Fruit fly (Drosophila melanogaster) whole organism, larva: ENCODE results near the gene CG2225.

Experiments
- noc ChIP-seq: fragments of 200-800 bp; sonication (Bioruptor generic); optimal IDR thresholded peaks from 3 replicates; lab custom pipeline; 2019; ENCODE audit warnings: missing biosample characterization, mild to moderate bottlenecking, missing genetic modification characterization, moderate library complexity

The CG2225 gene

dm6 chr2L:21627957-21628356 lies 49.4 kb downstream of the CG2225 start:
- TF ChIP-seq noc (tag; lab: Kevin White, UChicago), result no peak

dm6 chr2L:21624472-21624787 lies 52.9 kb downstream of the CG2225 start:
- no peak for TF ChIP-seq noc (tag; lab: Kevin White, UChicago)

dm6 chr2L:21623685-21624471 lies 53.5 kb downstream of the CG2225 start, which contains the start of gene CG2201:
Gene CG2201, minus strand, starts transcription at chr2L:21624080.
- TF ChIP-seq noc (tag; lab: Kevin White, UChicago), result peak; percentile 40

dm6 chr2L:21622709-21623684 lies 54.3 kb downstream of the CG2225 start:
- TF ChIP-seq noc (tag; lab: Kevin White, UChicago), result no peak

- TF ChIP-seq noc (tag; lab: Kevin White, UChicago), result no peak
Measured at dm6 chr2L:21622062-21622589, 55.2 kb downstream of the CG2225 start.

- TF ChIP-seq noc (tag; lab: Kevin White, UChicago), result no peak
Measured at dm6 chr2L:21620527-21620926, 56.8 kb downstream of the CG2225 start.

dm6 chr2L:21618738-21619431 lies 58.4 kb downstream of the CG2225 start:
- no peak for TF ChIP-seq noc (tag; lab: Kevin White, UChicago)

dm6 chr2L:21617949-21618348 lies 59.4 kb downstream of the CG2225 start:
- TF ChIP-seq noc (tag; lab: Kevin White, UChicago), result no peak
